Fruit fly (Drosophila melanogaster) whole organism, prepupa: Measurements from ENCODE around the gene CG3285.
A peak's percentile ranks its signal among the peaks of the same experiment; 100 is the strongest.

Source experiments
- Blimp-1 ChIP-seq: fragments of 200-800 bp; sonication (Bioruptor generic); optimal IDR thresholded peaks from 3 replicates; lab custom pipeline; 2017; ENCODE audit warnings: missing biosample characterization, missing genetic modification characterization, mild to moderate bottlenecking, moderate library complexity, missing genetic modification reagents
- CG10631 ChIP-seq: fragments of 200-800 bp; sonication (Bioruptor generic); optimal IDR thresholded peaks from 2 replicates; lab custom pipeline; 2016; ENCODE audit warnings: missing biosample characterization, missing genetic modification characterization
- CG11902 ChIP-seq: fragments of 200-800 bp; sonication (Bioruptor generic); optimal IDR thresholded peaks from 3 replicates; lab custom pipeline; 2016; ENCODE audit warnings: missing biosample characterization, missing genetic modification characterization
- CG15336 ChIP-seq: fragments of 200-800 bp; sonication (Bioruptor generic); IDR thresholded peaks from 2 replicates; pipeline ENCODE4 v1.3.6; 2022; ENCODE audit warnings: missing biosample characterization, missing genetic modification characterization
- CG1621 ChIP-seq: fragments of 200-800 bp; sonication (Bioruptor generic); optimal IDR thresholded peaks from 3 replicates; lab custom pipeline; 2018; ENCODE audit warnings: missing biosample characterization, mild to moderate bottlenecking, missing genetic modification characterization
- CG16779 ChIP-seq: fragments of 200-800 bp; sonication (Bioruptor generic); optimal IDR thresholded peaks from 3 replicates; lab custom pipeline; 2017; ENCODE audit warnings: missing biosample characterization, mild to moderate bottlenecking, missing genetic modification characterization
- CG3032 ChIP-seq: fragments of 200-800 bp; optimal IDR thresholded peaks from 2 replicates; lab custom pipeline; 2019; ENCODE audit warnings: missing biosample characterization, mild to moderate bottlenecking, missing genetic modification characterization, moderate library complexity
- CG31627 ChIP-seq: fragments of 200-800 bp; sonication (Bioruptor generic); optimal IDR thresholded peaks from 3 replicates; lab custom pipeline; 2016; ENCODE audit warnings: missing biosample characterization, missing genetic modification characterization
- CG32006 ChIP-seq: fragments of 200-800 bp; sonication (Bioruptor generic); optimal IDR thresholded peaks from 3 replicates; lab custom pipeline; 2017; ENCODE audit warnings: missing biosample characterization, mild to moderate bottlenecking, missing genetic modification characterization
- CG34406 ChIP-seq: fragments of 200-800 bp; sonication (Bioruptor generic); optimal IDR thresholded peaks from 3 replicates; lab custom pipeline; 2016; ENCODE audit warnings: missing biosample characterization, missing genetic modification characterization
- CG3919 ChIP-seq: fragments of 200-800 bp; sonication (Bioruptor generic); optimal IDR thresholded peaks from 3 replicates; lab custom pipeline; 2016; ENCODE audit warnings: missing biosample characterization, missing genetic modification characterization
- CG6163 ChIP-seq: fragments of 200-800 bp; sonication (Bioruptor generic); IDR thresholded peaks from 3 replicates; pipeline ENCODE4 v1.3.6; 2022; ENCODE audit warnings: missing biosample characterization, missing genetic modification characterization
- CG6792 ChIP-seq: fragments of 200-800 bp; sonication (Bioruptor generic); optimal IDR thresholded peaks from 3 replicates; lab custom pipeline; 2016; ENCODE audit warnings: missing biosample characterization, missing genetic modification characterization
- CG6808 ChIP-seq: fragments of 200-800 bp; sonication (Bioruptor generic); optimal IDR thresholded peaks from 3 replicates; lab custom pipeline; 2017; ENCODE audit warnings: missing biosample characterization, missing genetic modification characterization, mild to moderate bottlenecking, moderate library complexity, missing genetic modification reagents
- CG6854 ChIP-seq: fragments of 200-800 bp; sonication (Bioruptor generic); optimal IDR thresholded peaks from 2 replicates; lab custom pipeline; 2017; ENCODE audit warnings: missing biosample characterization, mild to moderate bottlenecking, missing genetic modification characterization
- CG7368 ChIP-seq: fragments of 200-800 bp; sonication (Bioruptor generic); optimal IDR thresholded peaks from 3 replicates; lab custom pipeline; 2016; ENCODE audit warnings: missing biosample characterization, missing genetic modification characterization
- CG8119 ChIP-seq: fragments of 200-800 bp; sonication (Bioruptor generic); IDR thresholded peaks from 3 replicates; pipeline ENCODE4 v1.3.6; 2022; ENCODE audit warnings: missing biosample characterization, missing genetic modification characterization
- CG8632 ChIP-seq: fragments of 200-800 bp; sonication (Bioruptor generic); optimal IDR thresholded peaks from 3 replicates; lab custom pipeline; 2016; ENCODE audit warnings: missing biosample characterization, missing genetic modification characterization
- CG9139 ChIP-seq: fragments of 200-800 bp; sonication (Bioruptor generic); optimal IDR thresholded peaks from 3 replicates; lab custom pipeline; 2017; ENCODE audit warnings: missing biosample characterization, mild to moderate bottlenecking, missing genetic modification characterization
- Eip75B ChIP-seq: fragments of 200-800 bp; sonication (Bioruptor generic); optimal IDR thresholded peaks from 3 replicates; lab custom pipeline; 2016; ENCODE audit warnings: missing biosample characterization, missing genetic modification characterization
- Eip78C ChIP-seq: fragments of 200-800 bp; sonication (Bioruptor generic); peaks from one replicate; lab custom pipeline; 2016; ENCODE audit warnings: missing biosample characterization, missing genetic modification characterization
- Eip93F ChIP-seq: fragments of 200-800 bp; sonication (Bioruptor generic); optimal IDR thresholded peaks from 2 replicates; lab custom pipeline; 2016; ENCODE audit warnings: missing biosample characterization, mild to moderate bottlenecking, missing genetic modification characterization
- Ets21C ChIP-seq: fragments of 200-800 bp; sonication (Bioruptor generic); optimal IDR thresholded peaks from 3 replicates; lab custom pipeline; 2016; ENCODE audit warnings: missing biosample characterization, missing genetic modification characterization
- Ets96B ChIP-seq: fragments of 200-800 bp; optimal IDR thresholded peaks from 2 replicates; lab custom pipeline; 2019; ENCODE audit warnings: missing biosample characterization, mild to moderate bottlenecking, missing genetic modification characterization, moderate library complexity
- Gug ChIP-seq: fragments of 200-800 bp; sonication (Bioruptor generic); IDR thresholded peaks from 2 replicates; pipeline ENCODE4 v1.3.6; 2022; ENCODE audit warnings: missing biosample characterization, missing genetic modification characterization
- Hr38 ChIP-seq: sonication (Bioruptor generic); optimal IDR thresholded peaks from 2 replicates; lab custom pipeline; 2016; ENCODE audit warnings: missing biosample characterization, missing genetic modification characterization
- Hr4 ChIP-seq: fragments of 200-800 bp; sonication (Bioruptor generic); optimal IDR thresholded peaks from 3 replicates; lab custom pipeline; 2016; ENCODE audit warnings: missing biosample characterization, missing genetic modification characterization
- Met ChIP-seq: fragments of 200-800 bp; sonication (Bioruptor generic); optimal IDR thresholded peaks from 3 replicates; lab custom pipeline; 2016; ENCODE audit warnings: missing biosample characterization, missing genetic modification characterization
- OdsH ChIP-seq: fragments of 200-800 bp; sonication (Bioruptor generic); optimal IDR thresholded peaks from 3 replicates; lab custom pipeline; 2016; ENCODE audit warnings: missing biosample characterization, missing genetic modification characterization
- Smox ChIP-seq: fragments of 200-800 bp; sonication (Bioruptor generic); optimal IDR thresholded peaks from 3 replicates; lab custom pipeline; 2016; ENCODE audit warnings: missing biosample characterization, missing genetic modification characterization
- Sox102F ChIP-seq: fragments of 200-800 bp; sonication (Bioruptor generic); optimal IDR thresholded peaks from 2 replicates; lab custom pipeline; 2016; ENCODE audit warnings: missing biosample characterization, mild to moderate bottlenecking, missing genetic modification characterization
- Sox14 ChIP-seq: fragments of 200-800 bp; sonication (Bioruptor generic); optimal IDR thresholded peaks from 3 replicates; lab custom pipeline; 2016; ENCODE audit warnings: missing biosample characterization, missing genetic modification characterization
- achi ChIP-seq: fragments of 200-800 bp; sonication (Bioruptor generic); optimal IDR thresholded peaks from 3 replicates; lab custom pipeline; 2016; ENCODE audit warnings: missing biosample characterization, missing genetic modification characterization
- acj6 ChIP-seq: fragments of 200-800 bp; sonication (Bioruptor generic); optimal IDR thresholded peaks from 3 replicates; lab custom pipeline; 2016; ENCODE audit warnings: missing biosample characterization, missing genetic modification characterization
- eg ChIP-seq: fragments of 200-800 bp; sonication (Bioruptor generic); IDR thresholded peaks from 3 replicates; pipeline ENCODE4 v1.3.6; 2022; ENCODE audit warnings: missing biosample characterization, missing genetic modification characterization
- esn ChIP-seq: fragments of 200-800 bp; sonication (Bioruptor generic); optimal IDR thresholded peaks from 2 replicates; lab custom pipeline; 2016; ENCODE audit warnings: missing biosample characterization, mild to moderate bottlenecking, missing genetic modification characterization, moderate library complexity
- fd85E ChIP-seq: fragments of 200-800 bp; sonication (Bioruptor generic); optimal IDR thresholded peaks from 3 replicates; lab custom pipeline; 2016; ENCODE audit warnings: missing biosample characterization, missing genetic modification characterization
- net ChIP-seq: fragments of 200-800 bp; sonication (Bioruptor generic); optimal IDR thresholded peaks from 3 replicates; lab custom pipeline; 2016; ENCODE audit warnings: missing biosample characterization, missing genetic modification characterization
- pdm3 ChIP-seq: fragments of 200-800 bp; sonication (Bioruptor generic); optimal IDR thresholded peaks from 3 replicates; lab custom pipeline; 2016; ENCODE audit warnings: missing biosample characterization, missing genetic modification characterization
- salr ChIP-seq, 2 experiments: fragments of 200-800 bp; sonication (Bioruptor generic); optimal IDR thresholded peaks; 3 replicates each; lab custom pipeline; 2016 to 2018; ENCODE audit warnings: missing biosample characterization in 2 of 2, missing genetic modification characterization in 2 of 2, mild to moderate bottlenecking in 1 of 2
- spab ChIP-seq: fragments of 200-800 bp; sonication (Bioruptor generic); optimal IDR thresholded peaks from 2 replicates; lab custom pipeline; 2017; ENCODE audit warnings: missing biosample characterization, mild to moderate bottlenecking, missing genetic modification characterization, missing genetic modification reagents
- svp ChIP-seq: fragments of 200-800 bp; sonication (Bioruptor generic); peaks from one replicate; lab custom pipeline; 2016; ENCODE audit warnings: missing biosample characterization, missing genetic modification characterization
- topi ChIP-seq: fragments of 200-800 bp; sonication (Bioruptor generic); optimal IDR thresholded peaks from 3 replicates; lab custom pipeline; 2016; ENCODE audit warnings: missing biosample characterization, missing genetic modification characterization

Gene CG3285

dm6 chr2L:3341231-3341935 is 10.7 kb downstream of the CG3285 start (continued):
- TF ChIP-seq CG6808 (GFP tag; lab: Kevin White, UChicago) = no peak
- no peak for TF ChIP-seq Gug
- TF ChIP-seq Eip93F (GFP tag; lab: Kevin White, UChicago) = peak; percentile 78
- no peak for TF ChIP-seq spab (GFP tag; lab: Kevin White, UChicago)
- TF ChIP-seq Eip78C (GFP tag; lab: Kevin White, UChicago) = peak; percentile 65
- peak; percentile 71 for TF ChIP-seq topi (GFP tag; lab: Kevin White, UChicago)
- no peak for TF ChIP-seq Eip75B
- peak; percentile 17 for TF ChIP-seq CG7368 (GFP tag; lab: Kevin White, UChicago)
- peak; percentile 65; the same call in 1 of the 2 replicates for TF ChIP-seq CG15336
- TF ChIP-seq Hr4 (GFP tag; lab: Kevin White, UChicago) = peak; percentile 50
- TF ChIP-seq CG9139 (GFP tag; lab: Kevin White, UChicago) = no peak
- TF ChIP-seq svp (GFP tag; lab: Kevin White, UChicago) = peak; percentile 86
- TF ChIP-seq pdm3 (GFP tag; lab: Kevin White, UChicago) = peak; percentile 73
- peak; percentile 80 for TF ChIP-seq Ets21C (GFP tag; lab: Kevin White, UChicago)
- TF ChIP-seq Ets96B (tag; lab: Kevin White, UChicago) = no peak
- no peak for TF ChIP-seq Hr38 (GFP tag; lab: Kevin White, UChicago)
- peak; percentile 77 for TF ChIP-seq acj6
- TF ChIP-seq Sox102F = peak; percentile 88
- TF ChIP-seq OdsH (GFP tag; lab: Kevin White, UChicago) = peak; percentile 81
- peak; percentile 45 for TF ChIP-seq CG11902 (GFP tag; lab: Kevin White, UChicago)

dm6 chr2L:3342369-3342768 is 11.6 kb downstream of the CG3285 start:
- no peak for TF ChIP-seq Smox (GFP tag; lab: Kevin White, UChicago)
- TF ChIP-seq CG15336 = no peak
- peak; percentile 1 for TF ChIP-seq CG6854
- TF ChIP-seq Ets21C (GFP tag; lab: Kevin White, UChicago) = no peak
- peak; percentile 60 for TF ChIP-seq svp (GFP tag; lab: Kevin White, UChicago)
- no peak for TF ChIP-seq Blimp-1 (GFP tag; lab: Kevin White, UChicago)

- TF ChIP-seq CG32006 (GFP tag; lab: Kevin White, UChicago) (peak; percentile 84), net (GFP tag; lab: Kevin White, UChicago) (peak; percentile 75), CG31627 (peak; percentile 91), CG6808 (GFP tag; lab: Kevin White, UChicago) (peak; percentile 47), eg (GFP tag; lab: Robert Waterston, UW) (peak; percentile 82), CG8119 (GFP tag; lab: Robert Waterston, UW) (peak; percentile 83), topi (GFP tag; lab: Kevin White, UChicago) (peak; percentile 90), CG3919 (GFP tag; lab: Kevin White, UChicago) (peak; percentile 88), salr (GFP tag; optimal IDR thresholded peaks at IDR 0.05; lab: Kevin White, UChicago) (peak; percentile 41 to 81), Ets96B (tag; lab: Kevin White, UChicago) (peak; percentile 79), CG11902 (GFP tag; lab: Kevin White, UChicago) (peak; percentile 54), CG34406 (GFP tag; lab: Kevin White, UChicago) (peak; percentile 73), Eip75B (peak; percentile 89), achi (peak; percentile 78), CG10631 (GFP tag; lab: Kevin White, UChicago) (peak; percentile 88), Sox14 (GFP tag; lab: Kevin White, UChicago) (peak; percentile 92), CG16779 (tag; lab: Kevin White, UChicago) (peak; percentile 55), Smox (GFP tag; lab: Kevin White, UChicago) (peak; percentile 91), fd85E (GFP tag; lab: Kevin White, UChicago) (peak; percentile 60), acj6 (peak; percentile 84), Eip78C (GFP tag; lab: Kevin White, UChicago) (peak; percentile 97), Ets21C (GFP tag; lab: Kevin White, UChicago) (peak; percentile 80), CG3032 (tag; lab: Kevin White, UChicago) (peak; percentile 73), Eip93F (GFP tag; lab: Kevin White, UChicago) (peak; percentile 80), CG6163 (GFP tag; lab: Robert Waterston, UW) (peak; percentile 90), CG15336 (peak; percentile 81), Met (GFP tag; lab: Kevin White, UChicago) (peak; percentile 93), OdsH (GFP tag; lab: Kevin White, UChicago) (peak; percentile 83), Hr4 (GFP tag; lab: Kevin White, UChicago) (peak; percentile 72), CG6792 (GFP tag; lab: Kevin White, UChicago) (peak; percentile 78), CG9139 (GFP tag; lab: Kevin White, UChicago) (peak; percentile 32), CG8632 (GFP tag; lab: Kevin White, UChicago) (peak; percentile 69), esn (peak; percentile 93), CG1621 (peak; percentile 41)
These were observed 15.2 kb downstream of the CG3285 start for dm6 chr2L:3345763-3346482.
